Worm (Caenorhabditis elegans): ENCODE measurements around the gene C07B5.3.

ce11 chrX:9523118-9523517 lies at the start of gene C07B5.3:
- TF ChIP-seq him-1 (tag; optimal IDR thresholded peaks at IDR 0.05) (no peak), W03F9.2 (tag; optimal IDR thresholded peaks at IDR 0.05) (no peak)
